Worm (Caenorhabditis elegans) whole organism, L2 larva: Measurements from ENCODE around the gene B0334.10.

Experiments
- C34F6.9 ChIP-seq: fragments of 150-350 bp; optimal IDR thresholded peaks from 2 replicates; lab custom pipeline; 2014; ENCODE audit warnings: missing biosample characterization, missing genetic modification characterization
- F13H6.1 ChIP-seq: sonication (generic microtip); optimal IDR thresholded peaks from 2 replicates; lab custom pipeline; 2016; ENCODE audit warnings: missing genetic modification characterization, missing compliant biosample characterization
- R02D3.7 ChIP-seq: fragments of 150-350 bp; optimal IDR thresholded peaks from 2 replicates; lab custom pipeline; 2014; ENCODE audit warnings: missing biosample characterization, missing genetic modification characterization
- Y55F3AM.14 ChIP-seq: fragments of 200-800 bp; sonication (Bioruptor generic); optimal IDR thresholded peaks from 2 replicates; lab custom pipeline; 2018; ENCODE audit warnings: mild to moderate bottlenecking, missing genetic modification characterization, missing compliant biosample characterization
- ZK546.5 ChIP-seq: sonication (generic microtip); optimal IDR thresholded peaks from 2 replicates; lab custom pipeline; 2017; ENCODE audit warnings: missing biosample characterization, missing genetic modification characterization
- alr-1 ChIP-seq: fragments of 150-350 bp; optimal IDR thresholded peaks from 2 replicates; lab custom pipeline; 2014; ENCODE audit warnings: missing biosample characterization, missing genetic modification characterization
- aly-2 ChIP-seq: fragments of 150-350 bp; optimal IDR thresholded peaks from 2 replicates; lab custom pipeline; 2014; ENCODE audit warnings: missing biosample characterization, missing genetic modification characterization
- ama-1 ChIP-seq: fragments of 150-350 bp; optimal IDR thresholded peaks from 2 replicates; lab custom pipeline; 2018; ENCODE audit warnings: inconsistent platforms
- blmp-1 ChIP-seq: sonication (generic microtip); optimal IDR thresholded peaks from 2 replicates; lab custom pipeline; 2017; ENCODE audit warnings: missing genetic modification characterization, mild to moderate bottlenecking, missing compliant biosample characterization, antibody characterized with exemption, moderate library complexity; ENCODE audit not compliant: insufficient read depth
- ceh-16 ChIP-seq: fragments of 150-350 bp; optimal IDR thresholded peaks from 2 replicates; lab custom pipeline; 2014; ENCODE audit warnings: missing biosample characterization, missing genetic modification characterization
- ceh-82 ChIP-seq: fragments of 150-350 bp; optimal IDR thresholded peaks from 2 replicates; lab custom pipeline; 2014; ENCODE audit warnings: missing biosample characterization, missing genetic modification characterization
- crh-2 ChIP-seq: sonication (generic microtip); optimal IDR thresholded peaks from 2 replicates; lab custom pipeline; 2017; ENCODE audit warnings: missing biosample characterization, missing genetic modification characterization
- dmd-4 ChIP-seq: sonication (generic microtip); optimal IDR thresholded peaks from 2 replicates; lab custom pipeline; 2017; ENCODE audit warnings: missing biosample characterization, missing genetic modification characterization
- egl-27 ChIP-seq: sonication (generic microtip); optimal IDR thresholded peaks from 3 replicates; lab custom pipeline; 2017; ENCODE audit warnings: missing biosample characterization, missing genetic modification reagents, missing genetic modification characterization
- elt-1 ChIP-seq: fragments of 150-350 bp; optimal IDR thresholded peaks from 2 replicates; lab custom pipeline; 2014; ENCODE audit warnings: missing biosample characterization, missing genetic modification characterization
- elt-3 ChIP-seq: sonication (generic microtip); optimal IDR thresholded peaks from 2 replicates; lab custom pipeline; 2017; ENCODE audit warnings: missing biosample characterization, missing genetic modification characterization
- fos-1 ChIP-seq: fragments of 150-350 bp; optimal IDR thresholded peaks from 2 replicates; lab custom pipeline; 2014; ENCODE audit warnings: missing biosample characterization, missing genetic modification characterization
- gmeb-1 ChIP-seq: fragments of 150-350 bp; optimal IDR thresholded peaks from 2 replicates; lab custom pipeline; 2014; ENCODE audit warnings: missing biosample characterization, missing genetic modification characterization
- lin-11 ChIP-seq: fragments of 150-350 bp; sonication (generic microtip); optimal IDR thresholded peaks from 2 replicates; lab custom pipeline; 2014; ENCODE audit warnings: missing biosample characterization, missing genetic modification characterization, inconsistent platforms, mixed read lengths
- lin-13 ChIP-seq: fragments of 150-350 bp; optimal IDR thresholded peaks from 2 replicates; lab custom pipeline; 2014; ENCODE audit warnings: missing biosample characterization, missing genetic modification reagents, missing genetic modification characterization
- lin-39 ChIP-seq: fragments of 150-350 bp; optimal IDR thresholded peaks from 2 replicates; lab custom pipeline; 2014; ENCODE audit warnings: missing biosample characterization, missing genetic modification reagents, missing genetic modification characterization
- lsy-2 ChIP-seq, 2 experiments: fragments of 150-350 bp in 1 of 2; sonication (generic microtip) in 1 of 2; optimal IDR thresholded peaks; 2 replicates each; lab custom pipeline; 2014 to 2017; ENCODE audit warnings: missing biosample characterization in 2 of 2, missing genetic modification characterization in 2 of 2
- mab-5 ChIP-seq: fragments of 150-350 bp; optimal IDR thresholded peaks from 2 replicates; lab custom pipeline; 2014; ENCODE audit warnings: missing biosample characterization, missing genetic modification characterization
- mbf-1 ChIP-seq: sonication (generic microtip); optimal IDR thresholded peaks from 2 replicates; lab custom pipeline; 2017; ENCODE audit warnings: missing biosample characterization, missing genetic modification characterization
- mdl-1 ChIP-seq, 2 experiments: fragments of 150-350 bp in 1 of 2; sonication (generic microtip) in 1 of 2; optimal IDR thresholded peaks; 2 replicates each; lab custom pipeline; 2017; ENCODE audit warnings: missing biosample characterization in 2 of 2, missing genetic modification characterization in 2 of 2
- nhr-10 ChIP-seq: sonication (generic microtip); optimal IDR thresholded peaks from 2 replicates; lab custom pipeline; 2017; ENCODE audit warnings: missing biosample characterization, missing genetic modification characterization
- nhr-11 ChIP-seq: fragments of 150-350 bp; optimal IDR thresholded peaks from 2 replicates; lab custom pipeline; 2014; ENCODE audit warnings: missing biosample characterization, missing genetic modification characterization
- nhr-12 ChIP-seq: fragments of 150-350 bp; optimal IDR thresholded peaks from 2 replicates; lab custom pipeline; 2014; ENCODE audit warnings: missing biosample characterization, missing genetic modification characterization
- nhr-129 ChIP-seq: fragments of 150-350 bp; optimal IDR thresholded peaks from 2 replicates; lab custom pipeline; 2014; ENCODE audit warnings: missing biosample characterization, missing genetic modification characterization
- nhr-21 ChIP-seq: fragments of 150-350 bp; optimal IDR thresholded peaks from 2 replicates; lab custom pipeline; 2014; ENCODE audit warnings: missing biosample characterization, missing genetic modification characterization
- nhr-23 ChIP-seq: fragments of 150-350 bp; optimal IDR thresholded peaks from 2 replicates; lab custom pipeline; 2014; ENCODE audit warnings: missing biosample characterization, missing genetic modification reagents, missing genetic modification characterization
- nhr-237 ChIP-seq: fragments of 150-350 bp; optimal IDR thresholded peaks from 2 replicates; lab custom pipeline; 2014; ENCODE audit warnings: missing biosample characterization, missing genetic modification characterization
- nhr-25 ChIP-seq: fragments of 150-350 bp; sonication (generic microtip); optimal IDR thresholded peaks from 3 replicates; lab custom pipeline; 2014; ENCODE audit warnings: missing biosample characterization, missing genetic modification characterization
- nhr-6 ChIP-seq: fragments of 150-350 bp; optimal IDR thresholded peaks from 2 replicates; lab custom pipeline; 2014; ENCODE audit warnings: missing biosample characterization, missing genetic modification characterization
- nhr-77 ChIP-seq: fragments of 150-350 bp; optimal IDR thresholded peaks from 2 replicates; lab custom pipeline; 2014; ENCODE audit warnings: missing biosample characterization, missing genetic modification characterization
- peb-1 ChIP-seq: fragments of 150-350 bp; optimal IDR thresholded peaks from 2 replicates; lab custom pipeline; 2014; ENCODE audit warnings: missing biosample characterization, missing genetic modification characterization
- sem-4 ChIP-seq: fragments of 150-350 bp; optimal IDR thresholded peaks from 2 replicates; lab custom pipeline; 2014; ENCODE audit warnings: missing biosample characterization, missing genetic modification reagents, missing genetic modification characterization
- skn-1 ChIP-seq: sonication (generic microtip); optimal IDR thresholded peaks from 2 replicates; lab custom pipeline; 2017; ENCODE audit warnings: missing biosample characterization, missing genetic modification characterization
- sma-3 ChIP-seq: sonication (generic microtip); optimal IDR thresholded peaks from 2 replicates; lab custom pipeline; 2016; ENCODE audit warnings: missing genetic modification reagents, missing genetic modification characterization, missing compliant biosample characterization
- sma-9 ChIP-seq, 2 experiments: fragments of 150-350 bp in 1 of 2; sonication (generic microtip) in 1 of 2; optimal IDR thresholded peaks; 2 replicates each; lab custom pipeline; 2014 to 2016; ENCODE audit warnings: missing genetic modification characterization in 2 of 2, mild to moderate bottlenecking in 1 of 2, missing biosample characterization in 1 of 2, missing compliant biosample characterization in 1 of 2, missing genetic modification reagents in 1 of 2, moderate library complexity in 1 of 2
- snpc-4 ChIP-seq: fragments of 150-350 bp; optimal IDR thresholded peaks from 2 replicates; lab custom pipeline; 2014; ENCODE audit warnings: missing biosample characterization, missing genetic modification characterization
- unc-39 ChIP-seq: fragments of 150-350 bp; optimal IDR thresholded peaks from 2 replicates; lab custom pipeline; 2014; ENCODE audit warnings: missing biosample characterization, missing genetic modification characterization
- unc-55 ChIP-seq: fragments of 150-350 bp; sonication (generic microtip); optimal IDR thresholded peaks from 3 replicates; lab custom pipeline; 2014; ENCODE audit warnings: missing biosample characterization, missing genetic modification reagents, missing genetic modification characterization
- unc-62 ChIP-seq: fragments of 150-350 bp; optimal IDR thresholded peaks from 2 replicates; lab custom pipeline; 2014; ENCODE audit warnings: missing biosample characterization, missing genetic modification reagents, missing genetic modification characterization
- zag-1 ChIP-seq: fragments of 150-350 bp; optimal IDR thresholded peaks from 2 replicates; lab custom pipeline; 2014; ENCODE audit warnings: missing biosample characterization, missing genetic modification characterization
- ztf-1 ChIP-seq: fragments of 200-800 bp; sonication (Bioruptor generic); conservative IDR thresholded peaks from 2 replicates; pipeline ENCODE4 v1.3.6; 2022; ENCODE audit warnings: missing genetic modification characterization, missing compliant biosample characterization
- ztf-11 ChIP-seq: sonication (generic microtip); optimal IDR thresholded peaks from 2 replicates; lab custom pipeline; 2017; ENCODE audit warnings: missing biosample characterization, missing genetic modification characterization
- ztf-4 ChIP-seq: fragments of 150-350 bp; optimal IDR thresholded peaks from 2 replicates; lab custom pipeline; 2014; ENCODE audit warnings: missing biosample characterization, missing genetic modification characterization

Gene B0334.10

DNA sequence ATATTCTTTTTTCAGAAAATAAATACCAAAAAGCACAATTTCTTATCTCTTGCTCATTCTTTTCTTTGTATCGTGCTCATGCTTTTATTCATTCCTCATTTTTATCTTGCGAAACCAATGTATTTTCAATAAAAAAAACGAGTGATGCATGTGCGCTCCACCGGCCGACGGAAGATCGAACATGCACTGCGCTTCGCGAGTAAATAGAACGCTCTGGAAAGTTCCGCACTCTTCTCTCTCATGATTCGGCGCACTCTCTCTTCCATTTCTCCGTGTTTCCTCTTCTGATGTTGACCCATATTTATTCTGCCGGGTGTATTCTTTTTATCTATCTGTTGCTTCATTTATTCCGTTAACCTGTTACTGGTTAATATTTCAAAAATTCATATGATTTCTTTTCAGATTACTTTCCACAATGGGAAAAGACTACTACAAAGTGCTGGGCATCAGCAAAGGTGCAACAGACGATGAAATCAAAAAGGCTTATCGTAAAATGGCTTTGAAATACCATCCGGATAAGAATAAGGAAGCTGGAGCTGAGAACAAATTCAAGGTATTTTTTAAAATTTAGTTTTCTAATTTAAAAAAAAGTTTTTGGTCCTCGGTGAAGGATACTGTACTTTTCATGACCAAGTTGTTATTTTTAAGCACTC, 27.1 kb downstream of the B0334.10 start, which contains the start of gene dnj-13:
dnj-13 (plus strand) TSS at position 403 of the 653 bp plus-strand sequence.
- TF ChIP-seq ZK546.5 (tag; lab: Kevin White, UChicago) (peak; percentile 38), F13H6.1 (tag; lab: Kevin White, UChicago) (peak; percentile 96), lin-39 (tag; lab: Kevin White, UChicago) (peak; percentile 30), unc-55 (GFP tag; lab: Kevin White, UChicago) (peak; percentile 95), alr-1 (peak; percentile 7), blmp-1 (tag; lab: Kevin White, UChicago) (peak; percentile 66), nhr-21 (tag; lab: Kevin White, UChicago) (peak; percentile 90), Y55F3AM.14 (GFP tag; lab: Kevin White, UChicago) (peak; percentile 94), crh-2 (tag; lab: Kevin White, UChicago) (peak; percentile 93), skn-1 (tag; lab: Kevin White, UChicago) (peak; percentile 61), snpc-4 (tag; lab: Kevin White, UChicago) (peak; percentile 78), nhr-6 (tag; lab: Kevin White, UChicago) (peak; percentile 89), unc-62 (GFP tag; lab: Kevin White, UChicago) (peak; percentile 32), elt-3 (tag; lab: Kevin White, UChicago) (no peak), ztf-4 (tag; lab: Kevin White, UChicago) (peak; percentile 89), nhr-129 (tag; lab: Kevin White, UChicago) (peak; percentile 86), ama-1 (peak; percentile 88), ceh-82 (peak; percentile 54), aly-2 (tag; lab: Kevin White, UChicago) (no peak), nhr-77 (tag; lab: Kevin White, UChicago) (peak; percentile 82), sma-9 (GFP tag; optimal IDR thresholded peaks at IDR 0.05; lab: Kevin White, UChicago) (peak; percentile 97), sma-9 (tag; optimal IDR thresholded peaks at IDR 0.05; lab: Kevin White, UChicago) (no peak), peb-1 (no peak), unc-39 (no peak), nhr-25 (peak; percentile 87), ceh-16 (tag; lab: Kevin White, UChicago) (peak; percentile 58), sem-4 (tag; lab: Kevin White, UChicago) (peak; percentile 96), nhr-10 (tag; lab: Kevin White, UChicago) (peak; percentile 82), R02D3.7 (tag; lab: Kevin White, UChicago) (peak; percentile 52), dmd-4 (tag; lab: Kevin White, UChicago) (peak; percentile 14), lin-13 (GFP tag; lab: Kevin White, UChicago) (peak; percentile 92), elt-1 (tag; lab: Kevin White, UChicago) (no peak), egl-27 (peak; percentile 76), fos-1 (tag; lab: Kevin White, UChicago) (peak; percentile 81), ztf-1 (GFP tag; lab: Robert Waterston, UW) (no peak), lsy-2 (tag; optimal IDR thresholded peaks at IDR 0.05; lab: Kevin White, UChicago) (peak; percentile 89 to 92), mbf-1 (tag; lab: Kevin White, UChicago) (no peak), nhr-237 (tag; lab: Kevin White, UChicago) (peak; percentile 43), mdl-1 (tag; optimal IDR thresholded peaks at IDR 0.05; lab: Kevin White, UChicago) (peak; percentile 53 to 78), nhr-12 (tag; lab: Kevin White, UChicago) (no peak), nhr-23 (tag; lab: Kevin White, UChicago) (no peak), mab-5 (tag; lab: Kevin White, UChicago) (peak; percentile 91), nhr-11 (tag; lab: Kevin White, UChicago) (no peak), gmeb-1 (tag; lab: Kevin White, UChicago) (peak; percentile 90), ztf-11 (tag; lab: Kevin White, UChicago) (no peak), lin-11 (peak; percentile 88), sma-3 (peak; percentile 98), zag-1 (tag; lab: Kevin White, UChicago) (peak; percentile 70), C34F6.9 (tag; lab: Kevin White, UChicago) (peak; percentile 92)
